Worm (Caenorhabditis elegans) whole organism, L4/young adult: ENCODE measurements around the gene F10E9.11.

Experiments
- W03F9.2 ChIP-seq: fragments of 150-350 bp; optimal IDR thresholded peaks from 2 replicates; lab custom pipeline; 2014; ENCODE audit warnings: missing biosample characterization, missing genetic modification characterization
- dao-5 ChIP-seq: sonication (generic microtip); optimal IDR thresholded peaks from 2 replicates; lab custom pipeline; 2016; ENCODE audit warnings: missing genotype, missing genetic modification characterization, moderate library complexity, missing compliant biosample characterization
- him-1 ChIP-seq: sonication (generic microtip); optimal IDR thresholded peaks from 2 replicates; lab custom pipeline; 2016; ENCODE audit warnings: missing genotype, missing genetic modification reagents, missing genetic modification characterization, missing compliant biosample characterization

Gene F10E9.11

DNA sequence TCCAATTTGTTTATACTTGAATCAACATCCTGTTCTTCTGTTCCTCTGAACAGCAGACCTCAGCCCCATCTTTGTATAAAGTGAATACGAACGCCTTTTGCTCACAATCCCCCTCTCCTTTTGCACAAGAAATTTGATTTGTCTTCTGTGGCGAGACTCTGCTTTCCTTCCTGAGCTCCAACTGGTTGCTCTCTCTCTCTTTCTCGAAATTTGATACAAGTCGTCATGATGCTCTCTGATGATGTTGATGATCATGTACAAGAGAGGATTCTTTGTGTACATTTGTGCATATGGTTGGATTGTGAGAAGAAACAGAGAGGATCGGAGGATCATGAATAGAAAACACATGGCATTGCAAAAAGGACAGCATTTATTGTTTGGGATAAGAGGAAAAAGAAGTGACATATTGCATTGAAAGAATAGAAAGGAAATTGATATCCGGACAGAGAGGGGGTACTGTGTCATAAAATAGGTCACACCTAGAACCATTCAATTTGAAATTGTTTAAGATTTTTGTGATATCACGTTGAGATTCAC lies 18.1 kb downstream of the F10E9.11 start:
- no peak for TF ChIP-seq him-1 (tag; lab: Kevin White, UChicago)

DNA sequence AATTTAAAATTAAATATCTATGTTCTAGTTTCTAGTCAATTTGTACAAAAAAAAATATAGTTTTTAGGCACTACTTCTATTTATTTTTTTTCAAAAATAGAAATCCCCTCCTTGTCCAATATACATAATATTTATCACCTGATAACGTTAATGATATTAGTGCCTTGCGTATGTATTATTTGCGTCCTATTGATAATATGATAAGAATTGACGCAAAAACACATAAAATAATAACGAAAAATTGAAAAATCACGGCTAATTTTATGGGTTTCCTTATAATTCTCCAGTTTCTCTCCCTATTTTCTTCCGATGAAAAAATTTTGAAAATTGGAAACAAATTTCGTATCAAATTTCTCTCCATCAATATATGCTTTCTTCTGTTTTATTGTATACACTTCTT lies 19.3 kb downstream of the F10E9.11 start:
- TF ChIP-seq him-1 (tag; lab: Kevin White, UChicago) (no peak), W03F9.2 (tag; lab: Kevin White, UChicago) (no peak), dao-5 (no peak)

DNA sequence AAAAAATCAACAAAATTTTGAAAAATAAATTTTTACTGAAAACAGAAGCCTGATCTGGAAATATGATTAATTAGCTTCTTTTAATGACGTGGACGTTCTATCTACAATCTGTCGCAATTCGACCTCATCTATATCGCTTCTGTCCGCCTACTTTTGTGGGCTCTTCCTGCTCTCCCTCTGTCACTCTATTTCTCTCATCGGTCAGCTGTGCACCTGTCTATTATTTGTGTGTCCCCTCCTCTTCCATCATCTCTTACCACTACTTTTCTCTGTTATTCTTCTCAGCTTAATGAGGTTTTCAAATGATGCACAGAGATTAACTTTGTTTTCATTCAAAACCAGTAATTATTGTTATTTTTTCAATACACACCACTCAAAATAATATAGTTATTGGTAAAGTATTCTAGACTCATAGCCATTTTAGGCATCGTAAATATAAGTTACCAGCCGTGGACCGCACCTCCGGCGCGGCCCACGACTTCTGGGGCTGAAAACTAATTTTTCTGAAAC lies 19.9 kb downstream of the F10E9.11 start:
- TF ChIP-seq dao-5 (no peak), him-1 (tag; lab: Kevin White, UChicago) (no peak), W03F9.2 (tag; lab: Kevin White, UChicago) (no peak)

DNA sequence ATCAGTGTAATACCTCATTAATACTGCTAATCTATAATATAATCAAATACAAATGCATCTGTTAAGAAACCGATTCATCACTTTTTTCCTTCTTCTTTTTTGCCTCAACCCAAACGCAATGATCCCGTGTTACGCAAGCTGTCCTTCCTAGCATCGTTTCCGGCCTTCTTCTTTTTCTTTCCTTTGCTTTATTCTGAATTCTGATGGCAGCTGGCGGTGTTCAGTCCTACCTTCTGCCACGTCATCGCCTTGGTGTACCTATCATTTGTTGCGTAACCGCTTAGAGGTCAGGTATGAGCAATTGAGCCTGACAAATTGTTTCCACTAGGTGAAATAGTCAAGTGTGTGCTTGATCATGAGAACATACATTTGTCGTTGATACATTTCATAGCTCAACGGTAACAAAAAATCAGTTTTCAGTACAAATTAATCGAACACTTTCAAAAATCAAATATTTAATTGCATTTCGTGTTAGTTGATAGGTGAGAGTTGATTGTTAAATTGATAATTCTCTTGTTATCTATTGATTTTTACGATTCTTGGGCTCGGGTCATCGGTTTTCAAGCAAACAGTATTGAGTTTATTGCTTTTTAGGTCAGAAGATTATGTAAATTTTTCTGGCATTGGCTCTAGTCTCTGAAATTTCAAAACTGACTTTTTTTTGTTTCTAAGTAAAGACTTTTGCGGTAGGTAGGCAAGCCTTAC lies 20.7 kb downstream of the F10E9.11 start:
- TF ChIP-seq W03F9.2 (tag; lab: Kevin White, UChicago) (no peak), dao-5 (no peak), him-1 (tag; lab: Kevin White, UChicago) (no peak)

DNA sequence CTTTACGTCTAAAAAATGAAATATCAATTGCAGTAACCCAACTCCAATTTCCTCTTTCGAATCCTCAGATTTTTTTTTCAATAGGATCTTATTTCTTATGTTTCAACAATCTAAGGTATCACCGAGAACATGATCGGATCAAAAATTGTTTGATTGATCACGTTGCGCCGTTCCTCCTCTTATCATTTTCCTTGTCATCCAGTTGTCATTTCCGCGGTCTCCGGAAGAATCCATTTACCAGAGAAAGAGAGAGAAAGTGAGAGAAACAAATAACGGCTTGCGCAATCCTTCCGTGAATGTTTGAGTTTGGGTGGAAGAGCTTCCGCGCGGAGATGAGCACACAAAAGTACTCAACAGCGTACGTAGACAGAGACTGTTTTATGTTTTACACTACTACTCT lies 25.8 kb downstream of the F10E9.11 start:
- no peak for TF ChIP-seq him-1 (tag; lab: Kevin White, UChicago)
- TF ChIP-seq W03F9.2 (tag; lab: Kevin White, UChicago) = no peak
- no peak for TF ChIP-seq dao-5

DNA sequence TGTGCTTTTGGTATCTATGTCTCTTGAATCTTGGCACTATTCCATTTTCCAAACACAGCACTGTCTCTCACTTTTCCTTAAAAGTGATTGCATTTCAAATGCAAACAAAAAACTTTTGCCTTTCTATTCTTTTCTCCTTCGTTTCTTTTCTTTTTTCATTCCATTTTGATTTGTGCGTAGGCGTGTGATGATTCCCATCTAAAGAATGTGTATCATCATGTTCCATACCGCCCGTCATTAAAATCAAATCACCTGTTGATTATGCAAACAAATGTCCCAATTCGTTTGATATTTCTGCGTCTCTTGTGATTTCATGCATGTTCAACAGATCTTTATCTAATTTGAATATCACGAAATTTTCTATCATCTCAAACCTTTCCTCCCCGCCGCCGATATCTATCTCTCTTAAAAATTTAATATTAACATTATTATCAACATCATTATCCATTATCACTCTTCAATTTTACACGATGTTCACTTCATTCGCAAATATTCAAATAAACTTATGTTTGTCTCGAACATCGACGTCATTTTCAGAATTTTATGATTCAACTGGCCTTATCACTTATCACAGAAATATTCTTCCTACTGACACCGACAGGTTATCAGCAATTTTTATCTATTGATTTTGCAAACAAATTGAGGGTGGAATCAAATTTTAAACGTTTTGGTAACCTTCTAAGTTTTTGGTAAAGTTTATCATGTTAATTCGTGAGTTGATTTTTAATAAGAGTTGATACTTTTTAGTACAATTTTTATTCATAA lies 27.6 kb downstream of the F10E9.11 start:
- TF ChIP-seq W03F9.2 (tag; lab: Kevin White, UChicago) (no peak), dao-5 (no peak), him-1 (tag; lab: Kevin White, UChicago) (no peak)

DNA sequence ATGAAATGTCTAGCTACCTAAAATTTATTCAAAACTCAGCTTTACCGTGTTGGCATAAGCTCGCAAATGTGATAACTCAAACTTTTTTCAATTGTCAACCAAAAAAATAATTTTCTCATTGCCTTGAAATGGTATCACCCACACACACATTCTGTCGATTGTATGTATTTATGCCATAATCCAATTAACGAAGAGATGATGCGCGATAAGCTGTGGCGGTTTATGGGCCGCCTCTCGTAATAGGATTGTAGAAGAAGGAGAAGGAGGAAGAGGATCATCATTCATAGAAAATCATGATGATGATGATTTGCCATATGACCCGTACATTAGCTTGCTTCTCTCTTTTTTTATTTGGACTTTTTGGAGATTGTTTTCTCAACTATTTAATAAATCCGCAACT lies 29.9 kb downstream of the F10E9.11 start:
- TF ChIP-seq him-1 (tag; lab: Kevin White, UChicago) (no peak), W03F9.2 (tag; lab: Kevin White, UChicago) (no peak), dao-5 (no peak)

DNA sequence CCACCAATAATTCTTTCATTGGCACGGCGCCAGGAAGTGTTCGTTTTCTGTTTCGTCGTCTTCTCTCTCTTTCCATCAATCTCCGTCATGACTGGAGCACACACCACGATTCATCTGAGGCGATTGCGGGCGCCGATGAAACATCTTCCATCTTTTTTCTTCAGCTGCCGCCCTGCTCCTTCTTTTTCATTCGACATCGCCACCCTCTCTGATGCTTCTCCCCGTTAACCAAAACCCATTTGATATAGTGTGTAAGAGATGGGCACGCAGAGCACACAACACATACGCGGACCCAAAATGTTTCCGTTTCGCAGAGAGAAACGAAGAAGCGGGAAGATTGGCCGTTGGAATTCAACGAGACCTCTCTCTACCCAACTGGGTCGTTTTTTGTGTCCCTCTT lies 31.5 kb downstream of the F10E9.11 start:
- TF ChIP-seq him-1 (tag; lab: Kevin White, UChicago) = no peak
- no peak for TF ChIP-seq dao-5
- TF ChIP-seq W03F9.2 (tag; lab: Kevin White, UChicago) = no peak

DNA sequence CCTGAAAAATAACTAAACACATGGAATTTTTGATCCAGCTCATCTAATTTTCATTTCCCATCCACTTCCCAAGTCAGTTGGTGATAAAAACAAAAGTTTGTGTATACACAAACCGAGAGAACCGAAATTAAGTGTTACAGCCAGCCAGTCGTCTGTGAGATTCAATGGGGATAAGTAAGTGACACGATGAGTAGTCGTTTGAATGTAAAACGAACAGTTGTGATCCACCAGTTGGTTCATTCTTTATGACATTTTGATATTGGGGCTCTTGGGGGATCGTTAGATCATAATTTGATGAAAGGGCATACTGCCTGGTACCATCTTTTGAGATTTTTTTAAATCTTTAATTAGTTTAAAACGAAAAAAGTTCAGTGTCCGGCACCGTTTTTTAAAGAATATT lies 32.2 kb downstream of the F10E9.11 start:
- TF ChIP-seq W03F9.2 (tag; lab: Kevin White, UChicago) (no peak), dao-5 (no peak), him-1 (tag; lab: Kevin White, UChicago) (no peak)

DNA sequence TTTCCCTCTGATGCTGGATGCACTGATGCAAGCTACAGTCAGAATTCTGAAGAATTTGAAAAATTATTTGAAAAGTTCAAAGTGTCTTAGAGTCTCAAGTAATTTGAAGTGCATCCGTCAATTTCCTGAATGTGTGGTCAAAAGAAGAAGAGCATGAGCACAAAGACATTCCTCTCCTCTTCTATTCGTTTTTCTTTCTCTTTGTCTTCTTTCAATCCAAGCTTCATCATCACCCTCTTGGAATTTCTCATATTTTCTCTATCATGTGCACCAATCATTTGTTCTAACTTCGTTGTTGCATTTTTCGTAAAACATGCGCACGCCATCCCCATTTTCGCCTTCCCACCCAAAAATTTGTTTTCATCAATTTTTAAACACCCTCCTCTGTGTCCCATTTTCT lies 33.1 kb downstream of the F10E9.11 start:
- TF ChIP-seq him-1 (tag; lab: Kevin White, UChicago) (no peak), dao-5 (no peak), W03F9.2 (tag; lab: Kevin White, UChicago) (no peak)

DNA sequence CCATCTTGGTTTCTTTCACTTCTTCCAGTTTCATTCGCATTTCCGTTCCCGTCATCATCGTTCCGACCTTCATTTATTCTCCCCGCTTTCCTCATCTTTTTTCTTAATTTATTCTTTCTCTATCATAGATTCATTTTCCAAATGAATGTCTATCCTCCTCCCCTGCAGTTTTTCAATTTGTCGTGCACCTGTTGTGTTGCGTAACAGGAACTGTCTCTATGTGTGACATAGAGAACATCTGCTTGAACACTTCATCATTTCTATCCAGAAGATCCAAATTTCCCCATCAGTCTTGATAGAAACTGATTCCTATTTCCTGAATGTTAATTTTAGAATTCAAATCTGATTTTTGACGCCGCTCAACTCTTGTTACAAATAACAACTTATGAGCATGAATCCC lies 35.5 kb downstream of the F10E9.11 start:
- TF ChIP-seq dao-5 = no peak
- TF ChIP-seq W03F9.2 (tag; lab: Kevin White, UChicago) = no peak
- TF ChIP-seq him-1 (tag; lab: Kevin White, UChicago) = no peak

DNA sequence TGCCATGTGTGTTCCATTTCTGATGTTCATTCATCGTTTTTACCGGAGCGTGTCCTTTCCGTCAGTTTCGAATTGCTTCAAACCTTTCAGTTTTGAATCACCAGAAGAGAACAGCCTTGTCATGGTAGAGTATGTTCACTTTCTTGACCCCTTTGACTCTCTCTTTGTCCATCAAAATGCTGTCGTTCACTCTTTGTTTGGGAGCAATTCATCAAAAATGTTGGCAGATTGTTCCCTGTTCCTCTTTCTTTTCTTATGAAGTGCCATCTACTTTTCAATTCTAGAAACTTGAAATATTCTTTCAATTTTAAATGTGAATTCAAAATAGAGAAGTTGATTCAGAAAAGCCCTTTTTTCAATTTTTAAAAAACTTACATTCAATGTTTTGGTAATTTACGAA lies 37.8 kb downstream of the F10E9.11 start:
- no peak for TF ChIP-seq him-1 (tag; lab: Kevin White, UChicago)
- TF ChIP-seq dao-5 = no peak

DNA sequence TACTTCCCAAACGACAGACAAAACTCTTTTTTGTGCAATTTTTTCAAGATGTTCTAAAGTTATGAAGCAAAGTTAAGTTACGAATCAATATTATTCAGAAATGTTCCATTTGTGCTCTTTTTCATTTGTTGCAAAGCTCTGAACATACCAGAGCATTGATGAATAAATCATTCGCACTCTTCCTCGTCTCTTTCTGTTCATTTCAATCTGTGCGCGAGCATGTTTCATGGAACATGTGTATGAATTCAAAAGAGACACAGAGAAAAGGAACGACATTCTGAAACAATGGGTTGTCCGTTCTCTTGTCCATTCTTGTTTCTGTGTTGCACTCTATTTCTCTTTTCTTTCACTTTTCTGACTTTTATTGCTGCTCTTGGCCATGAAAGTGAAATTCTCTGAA lies 38.7 kb downstream of the F10E9.11 start:
- no peak for TF ChIP-seq him-1 (tag; lab: Kevin White, UChicago)
- TF ChIP-seq W03F9.2 (tag; lab: Kevin White, UChicago) = no peak
- no peak for TF ChIP-seq dao-5

DNA sequence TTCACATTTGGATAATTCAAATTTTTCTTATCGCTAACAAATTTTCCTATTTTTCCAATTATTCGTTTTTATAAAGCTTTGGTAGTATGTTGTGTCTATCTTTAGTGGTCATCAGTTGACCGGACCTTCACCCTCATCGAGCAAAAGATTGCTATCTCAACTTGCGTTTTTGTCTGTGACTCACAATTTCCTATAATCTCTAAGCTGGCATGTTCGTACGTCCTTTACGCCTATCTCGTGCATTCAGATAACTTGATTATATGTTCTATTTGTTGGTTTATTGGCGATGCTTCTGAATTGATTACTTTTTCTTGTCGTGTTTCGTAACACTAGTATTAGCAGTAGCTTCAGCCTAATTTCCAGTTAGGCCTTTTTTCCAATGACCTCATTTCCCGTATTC lies 39.5 kb downstream of the F10E9.11 start:
- no peak for TF ChIP-seq him-1 (tag; lab: Kevin White, UChicago)
- TF ChIP-seq dao-5 = no peak
- no peak for TF ChIP-seq W03F9.2 (tag; lab: Kevin White, UChicago)
